Worm (Caenorhabditis elegans): ENCODE measurements around the gene sdz-32.

ce11 chrII:3447906-3448305, 25.9 kb upstream of the sdz-32 start, which contains the start of gene C16C8.21:
- TF ChIP-seq unc-86 (tag; optimal IDR thresholded peaks at IDR 0.05), result no peak
- no peak for TF ChIP-seq ama-1 (optimal IDR thresholded peaks at IDR 0.05)
- TF ChIP-seq unc-3 (GFP tag; conservative IDR thresholded peaks at IDR 0.05), result no peak
- no peak for TF ChIP-seq unc-3 (tag; optimal IDR thresholded peaks at IDR 0.05)
- no peak for TF ChIP-seq ceh-31 (tag; optimal IDR thresholded peaks at IDR 0.05)
- no peak for TF ChIP-seq mec-3 (tag; optimal IDR thresholded peaks at IDR 0.05; ENCODE audit: borderline replicate concordance)
- TF ChIP-seq pqm-1 (tag; optimal IDR thresholded peaks at IDR 0.05), result no peak
- TF ChIP-seq ets-4 (tag; optimal IDR thresholded peaks at IDR 0.05), result no peak
